3 worm cellular contexts compared by ENCODE assay signal in the genomic region with DNA sequence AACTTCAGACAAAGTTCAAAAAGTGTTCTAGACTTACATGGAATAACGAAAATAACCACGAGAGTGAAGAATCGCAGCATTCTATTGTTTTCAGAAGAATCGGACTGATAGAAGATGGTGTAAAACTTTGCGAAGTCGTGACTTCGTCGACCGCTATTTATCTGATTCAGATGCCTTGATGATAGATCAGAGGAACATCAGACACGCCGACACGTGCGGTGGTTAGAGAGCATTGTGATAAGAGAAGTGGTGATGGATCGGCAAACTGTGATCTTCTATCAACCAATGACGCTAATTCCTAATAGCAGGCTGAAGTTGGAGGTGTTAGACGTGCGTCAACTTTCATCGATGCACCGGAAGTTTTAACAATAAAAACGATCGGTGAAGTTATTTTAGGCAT.
TF ChIP-seq lines count a peak whose summit lies in the region.

No protein-coding gene starts in this region.

TF ChIP-seq in whole organism, L1 larva, 84 proteins besides CTCF, POLR2A, EP300 and RAD21 (continued from another document and continues in another):
- TF ChIP-seq tlp-1 (tag; optimal IDR thresholded peaks at IDR 0.05; lab: Kevin White, UChicago), result no peak
- TF ChIP-seq elt-3 (tag; optimal IDR thresholded peaks at IDR 0.05; lab: Kevin White, UChicago), result peak in 5 of 6 experiments; percentile 57 to 95 (median 80)
- TF ChIP-seq vab-15 (tag; optimal IDR thresholded peaks at IDR 0.05; lab: Kevin White, UChicago), result no peak
- TF ChIP-seq elt-2 (tag; optimal IDR thresholded peaks at IDR 0.05; lab: Kevin White, UChicago), result no peak
- TF ChIP-seq ceh-90 (tag; optimal IDR thresholded peaks at IDR 0.05; lab: Kevin White, UChicago), result no peak
- TF ChIP-seq skn-1 (tag; optimal IDR thresholded peaks at IDR 0.05; lab: Kevin White, UChicago), result no peak
- TF ChIP-seq nhr-28 (tag; optimal IDR thresholded peaks at IDR 0.05; lab: Kevin White, UChicago), result no peak
- peak in 1 of 2 experiments; percentile 47 for TF ChIP-seq lin-35 (GFP tag; optimal IDR thresholded peaks at IDR 0.05; lab: Kevin White, UChicago)
- TF ChIP-seq ama-1 (optimal IDR thresholded peaks at IDR 0.05; lab: Kevin White, UChicago), result no peak
- TF ChIP-seq F16B12.6 (tag; optimal IDR thresholded peaks at IDR 0.05; lab: Kevin White, UChicago), result no peak
- no peak for TF ChIP-seq sox-4 (tag; optimal IDR thresholded peaks at IDR 0.05; lab: Kevin White, UChicago)
- TF ChIP-seq lin-14 (GFP tag; optimal IDR thresholded peaks at IDR 0.05; lab: Kevin White, UChicago), result peak; percentile 75
- TF ChIP-seq unc-62 (GFP tag; optimal IDR thresholded peaks at IDR 0.05; lab: Kevin White, UChicago), result no peak
- TF ChIP-seq jun-1 (tag; optimal IDR thresholded peaks at IDR 0.05; lab: Kevin White, UChicago), result no peak
- no peak for TF ChIP-seq swsn-7 (tag; optimal IDR thresholded peaks at IDR 0.05; lab: Kevin White, UChicago)
- peak in 1 of 2 experiments; percentile 29 for TF ChIP-seq lsy-2 (tag; optimal IDR thresholded peaks at IDR 0.05; lab: Kevin White, UChicago)
- TF ChIP-seq ztf-4 (tag; optimal IDR thresholded peaks at IDR 0.05; lab: Kevin White, UChicago), result no peak
- TF ChIP-seq ceh-63 (GFP tag; optimal IDR thresholded peaks at IDR 0.05; lab: Kevin White, UChicago), result no peak
- TF ChIP-seq pag-3 (tag; optimal IDR thresholded peaks at IDR 0.05; lab: Kevin White, UChicago; ENCODE audit: borderline replicate concordance, insufficient read depth), result no peak
- no peak for TF ChIP-seq ceh-88 (GFP tag; IDR thresholded peaks at IDR 0.05; lab: Robert Waterston, UW)
- TF ChIP-seq fkh-4 (tag; optimal IDR thresholded peaks at IDR 0.05; lab: Kevin White, UChicago; ENCODE audit: borderline replicate concordance), result no peak
- TF ChIP-seq dsc-1 (tag; optimal IDR thresholded peaks at IDR 0.05; lab: Kevin White, UChicago), result no peak
- TF ChIP-seq fkh-8 (tag; optimal IDR thresholded peaks at IDR 0.05; lab: Kevin White, UChicago), result no peak
- no peak for TF ChIP-seq ztf-11 (tag; optimal IDR thresholded peaks at IDR 0.05; lab: Kevin White, UChicago)
- no peak for TF ChIP-seq sptf-1 (tag; optimal IDR thresholded peaks at IDR 0.05; lab: Kevin White, UChicago)
- TF ChIP-seq lin-39 (tag; optimal IDR thresholded peaks at IDR 0.05; lab: Kevin White, UChicago), result no peak
- TF ChIP-seq nhr-90 (tag; optimal IDR thresholded peaks at IDR 0.05; lab: Kevin White, UChicago; ENCODE audit: poor library complexity), result peak; percentile 69
- no peak for TF ChIP-seq lin-15B (tag; optimal IDR thresholded peaks at IDR 0.05; lab: Kevin White, UChicago)
- no peak for TF ChIP-seq pax-3 (tag; optimal IDR thresholded peaks at IDR 0.05; lab: Kevin White, UChicago)
- no peak for TF ChIP-seq egl-13 (tag; optimal IDR thresholded peaks at IDR 0.05; lab: Kevin White, UChicago)
- no peak for TF ChIP-seq unc-98 (GFP tag; IDR thresholded peaks at IDR 0.05; lab: Robert Waterston, UW)
- peak; percentile 30 for TF ChIP-seq unc-130 (tag; optimal IDR thresholded peaks at IDR 0.05; lab: Kevin White, UChicago)
- TF ChIP-seq mdl-1 (tag; optimal IDR thresholded peaks at IDR 0.05; lab: Kevin White, UChicago), result peak in 1 of 2 experiments; percentile 71
- no peak for TF ChIP-seq sup-37 (GFP tag; optimal IDR thresholded peaks at IDR 0.05; lab: Kevin White, UChicago)
- TF ChIP-seq C16A3.4 (tag; optimal IDR thresholded peaks at IDR 0.05; lab: Kevin White, UChicago), result no peak
- peak; percentile 51 for TF ChIP-seq tbx-2 (tag; optimal IDR thresholded peaks at IDR 0.05; lab: Kevin White, UChicago)
- TF ChIP-seq rnt-1 (tag; optimal IDR thresholded peaks at IDR 0.05; lab: Kevin White, UChicago), result no peak
- no peak for TF ChIP-seq ets-5 (GFP tag; IDR thresholded peaks at IDR 0.05; lab: Robert Waterston, UW)
- no peak for TF ChIP-seq hlh-17 (GFP tag; optimal IDR thresholded peaks at IDR 0.05; lab: Kevin White, UChicago; ENCODE audit: borderline replicate concordance)
- TF ChIP-seq efl-1 (optimal IDR thresholded peaks at IDR 0.05; lab: Kevin White, UChicago), result no peak
- peak in 1 of 2 experiments; percentile 91 for TF ChIP-seq efl-1 (GFP tag; optimal IDR thresholded peaks at IDR 0.05 in 1 of 2; lab: Kevin White, UChicago)
- no peak for TF ChIP-seq zag-1 (tag; optimal IDR thresholded peaks at IDR 0.05; lab: Kevin White, UChicago)
- TF ChIP-seq ces-1 (GFP tag; optimal IDR thresholded peaks at IDR 0.05; lab: Kevin White, UChicago), result no peak

TF ChIP-seq in whole organism, L2 larva, 48 proteins besides CTCF, POLR2A, EP300 and RAD21 (continued from another document):
- TF ChIP-seq nhr-25 (tag; optimal IDR thresholded peaks at IDR 0.05; lab: Kevin White, UChicago), result peak; percentile 88
- peak; percentile 71 for TF ChIP-seq blmp-1 (tag; optimal IDR thresholded peaks at IDR 0.05; lab: Kevin White, UChicago; ENCODE audit: insufficient read depth)
- TF ChIP-seq lsy-2 (tag; optimal IDR thresholded peaks at IDR 0.05; lab: Kevin White, UChicago), result peak in 1 of 2 experiments; percentile 29

TF ChIP-seq in whole organism, L4 larva, 104 proteins besides CTCF, POLR2A, EP300 and RAD21 (continued from another document):
- TF ChIP-seq dmd-6 (GFP tag; IDR thresholded peaks at IDR 0.05; lab: Robert Waterston, UW) (peak; percentile 39), set-16 (GFP tag; IDR thresholded peaks at IDR 0.05; lab: Robert Waterston, UW) (no peak), unc-130 (GFP tag; optimal IDR thresholded peaks at IDR 0.05; lab: Kevin White, UChicago) (no peak), egl-27 (tag; optimal IDR thresholded peaks at IDR 0.05; lab: Kevin White, UChicago) (no peak), hlh-11 (tag; optimal IDR thresholded peaks at IDR 0.05; lab: Kevin White, UChicago) (peak; percentile 62), daf-12 (tag; optimal IDR thresholded peaks at IDR 0.05; lab: Kevin White, UChicago) (no peak), skn-1 (tag; optimal IDR thresholded peaks at IDR 0.05; lab: Kevin White, UChicago) (no peak), dve-1 (tag; optimal IDR thresholded peaks at IDR 0.05; lab: Kevin White, UChicago; ENCODE audit: insufficient read depth) (peak; percentile 1), aha-1 (tag; lab: Kevin White, UChicago) (peak; percentile 92), F44E2.7 (GFP tag; IDR thresholded peaks at IDR 0.05; lab: Robert Waterston, UW) (no peak), T26A8.4 (GFP tag; IDR thresholded peaks at IDR 0.05; lab: Robert Waterston, UW) (no peak), mep-1 (tag; optimal IDR thresholded peaks at IDR 0.05; lab: Kevin White, UChicago) (peak; percentile 31), unc-39 (tag; optimal IDR thresholded peaks at IDR 0.05; lab: Kevin White, UChicago) (no peak), F49E8.2 (tag; optimal IDR thresholded peaks at IDR 0.05; lab: Kevin White, UChicago; ENCODE audit: borderline replicate concordance) (no peak), hif-1 (tag; optimal IDR thresholded peaks at IDR 0.05; lab: Kevin White, UChicago) (no peak), F10B5.3 (tag; optimal IDR thresholded peaks at IDR 0.05; lab: Kevin White, UChicago) (no peak), nhr-237 (tag; optimal IDR thresholded peaks at IDR 0.05; lab: Kevin White, UChicago) (no peak), lin-1 (GFP tag; IDR thresholded peaks at IDR 0.05; lab: Robert Waterston, UW) (peak; percentile 39; the same call in 1 of the 2 replicates), ceh-20 (GFP tag; IDR thresholded peaks at IDR 0.05; lab: Robert Waterston, UW) (0 out of 2 replicates have a peak, but pooled peaks have one; percentile 55), daf-8 (GFP tag; IDR thresholded peaks at IDR 0.05; lab: Robert Waterston, UW) (no peak), ceh-28 (tag; optimal IDR thresholded peaks at IDR 0.05; lab: Kevin White, UChicago) (no peak), ama-1 (optimal IDR thresholded peaks at IDR 0.05; lab: Kevin White, UChicago) (peak; percentile 4), lin-13 (GFP tag; optimal IDR thresholded peaks at IDR 0.05; lab: Kevin White, UChicago) (no peak), nhr-25 (tag; optimal IDR thresholded peaks at IDR 0.05; lab: Kevin White, UChicago; ENCODE audit: borderline replicate concordance, insufficient read depth) (peak; percentile 47), fos-1 (tag; optimal IDR thresholded peaks at IDR 0.05; lab: Kevin White, UChicago) (no peak), nhr-48 (tag; optimal IDR thresholded peaks at IDR 0.05; lab: Kevin White, UChicago) (peak; percentile 95), zip-11 (GFP tag; IDR thresholded peaks at IDR 0.05; lab: Robert Waterston, UW) (no peak), tag-97 (GFP tag; IDR thresholded peaks at IDR 0.05; lab: Robert Waterston, UW) (no peak), nhr-10 (tag; optimal IDR thresholded peaks at IDR 0.05; lab: Kevin White, UChicago) (no peak), nhr-28 (tag; optimal IDR thresholded peaks at IDR 0.05; lab: Kevin White, UChicago) (peak; percentile 2), ZK337.2 (GFP tag; IDR thresholded peaks at IDR 0.05; lab: Robert Waterston, UW) (no peak), jun-1 (tag; optimal IDR thresholded peaks at IDR 0.05; lab: Kevin White, UChicago) (no peak), gei-8 (GFP tag; optimal IDR thresholded peaks at IDR 0.05; lab: Kevin White, UChicago) (peak; percentile 25), tra-1 (GFP tag; IDR thresholded peaks at IDR 0.05; lab: Robert Waterston, UW) (0 out of 2 replicates have a peak, but pooled peaks have one; percentile 56), zfp-3 (GFP tag; conservative IDR thresholded peaks at IDR 0.05; lab: Robert Waterston, UW) (no peak)
